Worm (Caenorhabditis elegans): ENCODE data around the gene F09F9.3.
A peak's percentile ranks its signal among the peaks of the same experiment; 100 is the strongest.

F09F9.3 gene

ce11 chrX:4157896-4158295 lies 37.1 kb upstream of the F09F9.3 start (continued):
- TF ChIP-seq nhr-25 (tag; optimal IDR thresholded peaks at IDR 0.05; ENCODE audit: borderline replicate concordance, insufficient read depth): no peak
- TF ChIP-seq dmd-6 (GFP tag; IDR thresholded peaks at IDR 0.05): 0 out of 2 replicates have a peak, but pooled peaks have one; percentile 9
- peak; percentile 43 for TF ChIP-seq hlh-11 (tag; optimal IDR thresholded peaks at IDR 0.05)
- no peak for TF ChIP-seq nhr-102 (tag; optimal IDR thresholded peaks at IDR 0.05)
- TF ChIP-seq nhr-77 (tag; optimal IDR thresholded peaks at IDR 0.05): no peak
- no peak for TF ChIP-seq arid-1 (GFP tag; conservative IDR thresholded peaks at IDR 0.05)
- no peak for TF ChIP-seq zag-1 (tag; optimal IDR thresholded peaks at IDR 0.05)
- no peak for TF ChIP-seq T26A8.4 (GFP tag; IDR thresholded peaks at IDR 0.05)
- no peak for TF ChIP-seq nhr-28 (tag; optimal IDR thresholded peaks at IDR 0.05)
- TF ChIP-seq lin-29 (GFP tag; IDR thresholded peaks at IDR 0.05): no peak
- no peak for TF ChIP-seq lin-15B (tag; optimal IDR thresholded peaks at IDR 0.05)
- no peak for TF ChIP-seq nhr-111 (GFP tag; optimal IDR thresholded peaks at IDR 0.05)
- no peak for TF ChIP-seq Y105C5A.15 (GFP tag; IDR thresholded peaks at IDR 0.05)
- TF ChIP-seq nhr-11 (tag; optimal IDR thresholded peaks at IDR 0.05): peak; percentile 3
- no peak for TF ChIP-seq jun-1 (tag; optimal IDR thresholded peaks at IDR 0.05)
- TF ChIP-seq mes-2 (tag; optimal IDR thresholded peaks at IDR 0.05; ENCODE audit: poor library complexity, severe bottlenecking): peak; percentile 33
- no peak for TF ChIP-seq attf-4 (tag; optimal IDR thresholded peaks at IDR 0.05)
- no peak for TF ChIP-seq nhr-237 (tag; optimal IDR thresholded peaks at IDR 0.05)
- TF ChIP-seq ceh-44 (GFP tag; IDR thresholded peaks at IDR 0.05): no peak
- no peak for TF ChIP-seq ztf-11 (tag; optimal IDR thresholded peaks at IDR 0.05)
- TF ChIP-seq ceh-28 (tag; optimal IDR thresholded peaks at IDR 0.05): no peak
- no peak for TF ChIP-seq daf-16 (GFP tag; optimal IDR thresholded peaks at IDR 0.05)
- TF ChIP-seq daf-16 (tag; optimal IDR thresholded peaks at IDR 0.05): no peak
- no peak for TF ChIP-seq unc-130 (GFP tag; optimal IDR thresholded peaks at IDR 0.05)
- no peak for TF ChIP-seq zfp-3 (GFP tag; conservative IDR thresholded peaks at IDR 0.05)
- no peak for TF ChIP-seq mdt-29 (GFP tag; IDR thresholded peaks at IDR 0.05)
- TF ChIP-seq D1046.2 (GFP tag; IDR thresholded peaks at IDR 0.05): no peak
- no peak for TF ChIP-seq Y5F2A.4 (GFP tag; optimal IDR thresholded peaks at IDR 0.05)
- no peak for TF ChIP-seq rbr-2 (tag; optimal IDR thresholded peaks at IDR 0.05)
- no peak for TF ChIP-seq nhr-41 (GFP tag; IDR thresholded peaks at IDR 0.05)
- TF ChIP-seq pha-4 (GFP tag; IDR thresholded peaks at IDR 0.05): no peak
- TF ChIP-seq pha-4 (tag; optimal IDR thresholded peaks at IDR 0.05): no peak
- TF ChIP-seq ZK546.5 (tag; optimal IDR thresholded peaks at IDR 0.05): no peak
- no peak for TF ChIP-seq dmd-8 (GFP tag; IDR thresholded peaks at IDR 0.05)
- peak; percentile 36; the same call in 1 of the 2 replicates for TF ChIP-seq hmg-1.1 (GFP tag; IDR thresholded peaks at IDR 0.05)
- TF ChIP-seq ztf-7 (tag; optimal IDR thresholded peaks at IDR 0.05): no peak
- no peak for TF ChIP-seq mxl-2 (GFP tag; conservative IDR thresholded peaks at IDR 0.05)
- no peak for TF ChIP-seq nhr-76 (tag; optimal IDR thresholded peaks at IDR 0.05)
- TF ChIP-seq duxl-1 (tag; optimal IDR thresholded peaks at IDR 0.05; ENCODE audit: poor library complexity): no peak
- TF ChIP-seq pqm-1 (tag; optimal IDR thresholded peaks at IDR 0.05): no peak
- TF ChIP-seq php-3 (GFP tag; IDR thresholded peaks at IDR 0.05): no peak
- TF ChIP-seq mdl-1 (tag; optimal IDR thresholded peaks at IDR 0.05): peak in 1 of 2 experiments; percentile 41
- TF ChIP-seq T20F7.1 (GFP tag; optimal IDR thresholded peaks at IDR 0.05): no peak
- TF ChIP-seq F10B5.3 (tag; optimal IDR thresholded peaks at IDR 0.05): no peak
- TF ChIP-seq lim-7 (GFP tag; IDR thresholded peaks at IDR 0.05): no peak
- no peak for TF ChIP-seq madf-5 (GFP tag; IDR thresholded peaks at IDR 0.05)
- no peak for TF ChIP-seq ceh-62 (tag; optimal IDR thresholded peaks at IDR 0.05)
- no peak for TF ChIP-seq Y48G9A.11 (GFP tag; IDR thresholded peaks at IDR 0.05)
- TF ChIP-seq sdz-12 (GFP tag; optimal IDR thresholded peaks at IDR 0.05): no peak
- no peak for TF ChIP-seq ces-1 (GFP tag; optimal IDR thresholded peaks at IDR 0.05)
- peak; percentile 48 for TF ChIP-seq aha-1 (tag)
- TF ChIP-seq ceh-82 (tag; optimal IDR thresholded peaks at IDR 0.05): no peak
- no peak for TF ChIP-seq tra-1 (GFP tag; IDR thresholded peaks at IDR 0.05)

Data from whole organism, L4 larva.